Worm (Caenorhabditis elegans): ENCODE results near the gene ZK666.14.

The ZK666.14 gene

DNA sequence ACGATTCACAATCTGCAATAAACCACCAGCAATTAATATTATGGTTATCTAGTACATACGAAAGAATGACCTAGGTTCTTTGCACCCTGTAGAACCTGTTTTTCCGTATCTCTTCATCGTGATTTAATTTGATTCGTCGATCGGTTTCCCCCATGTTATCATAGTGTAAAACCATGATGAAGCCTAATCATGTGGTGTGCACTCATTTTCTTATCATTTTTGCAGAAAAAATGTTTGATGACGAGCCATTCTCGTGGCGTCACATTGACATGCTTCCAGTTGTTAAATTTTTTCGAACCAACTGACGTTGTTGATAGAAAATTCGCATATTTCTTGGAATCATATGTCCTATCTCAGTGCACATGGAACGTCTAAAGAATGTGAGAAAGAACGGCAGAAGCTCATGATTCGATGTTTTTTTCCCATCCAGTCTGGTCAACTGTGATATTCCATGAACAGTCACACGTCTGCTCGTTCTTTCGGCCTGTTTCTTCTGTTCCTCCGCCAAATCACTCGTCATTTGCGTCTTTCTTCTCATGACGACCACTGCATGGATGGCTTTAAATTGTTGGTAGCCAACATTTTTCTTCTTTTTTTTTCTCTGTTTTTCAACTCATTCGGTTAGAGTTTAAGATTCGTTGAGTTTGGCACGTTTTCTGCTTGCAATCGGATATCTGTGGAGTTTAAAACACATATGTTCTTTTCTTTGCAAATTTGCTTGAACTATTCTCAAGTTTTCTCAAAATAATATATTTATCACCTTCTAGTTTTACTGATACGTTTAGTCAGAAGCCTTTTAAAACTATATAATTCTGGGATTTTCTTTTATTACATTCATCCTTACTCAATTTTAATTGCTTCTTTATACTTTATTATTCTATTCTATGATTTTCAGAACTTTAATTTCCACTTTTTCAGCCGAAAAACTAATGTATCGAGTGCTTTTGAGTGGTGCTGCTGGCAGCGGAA is 46.9 kb upstream of the ZK666.14 start, which contains the start of gene ZK673.2 (continued):
- no peak for TF ChIP-seq R02D3.7 (tag; optimal IDR thresholded peaks at IDR 0.05)
- TF ChIP-seq elt-2 (tag; optimal IDR thresholded peaks at IDR 0.05): peak; percentile 95
- peak; percentile 28 for TF ChIP-seq nfya-1 (tag; optimal IDR thresholded peaks at IDR 0.05; ENCODE audit: insufficient read depth)
- peak; percentile 91 for TF ChIP-seq ama-1 (optimal IDR thresholded peaks at IDR 0.05)
- no peak for TF ChIP-seq snpc-4 (tag; optimal IDR thresholded peaks at IDR 0.05)
- no peak for TF ChIP-seq fkh-2 (tag; optimal IDR thresholded peaks at IDR 0.05)
- no peak for TF ChIP-seq fos-1 (tag; optimal IDR thresholded peaks at IDR 0.05)
- peak; percentile 75 for TF ChIP-seq nhr-25 (tag; optimal IDR thresholded peaks at IDR 0.05)
- TF ChIP-seq ztf-4 (tag; optimal IDR thresholded peaks at IDR 0.05): no peak
- TF ChIP-seq sea-2 (GFP tag; optimal IDR thresholded peaks at IDR 0.05): no peak
- no peak for TF ChIP-seq nhr-76 (tag; optimal IDR thresholded peaks at IDR 0.05)
- TF ChIP-seq nhr-11 (tag; optimal IDR thresholded peaks at IDR 0.05): peak; percentile 10
- TF ChIP-seq zag-1 (tag; optimal IDR thresholded peaks at IDR 0.05): no peak
- TF ChIP-seq skn-1 (tag; optimal IDR thresholded peaks at IDR 0.05): no peak
- TF ChIP-seq egl-27 (tag; optimal IDR thresholded peaks at IDR 0.05): no peak

DNA sequence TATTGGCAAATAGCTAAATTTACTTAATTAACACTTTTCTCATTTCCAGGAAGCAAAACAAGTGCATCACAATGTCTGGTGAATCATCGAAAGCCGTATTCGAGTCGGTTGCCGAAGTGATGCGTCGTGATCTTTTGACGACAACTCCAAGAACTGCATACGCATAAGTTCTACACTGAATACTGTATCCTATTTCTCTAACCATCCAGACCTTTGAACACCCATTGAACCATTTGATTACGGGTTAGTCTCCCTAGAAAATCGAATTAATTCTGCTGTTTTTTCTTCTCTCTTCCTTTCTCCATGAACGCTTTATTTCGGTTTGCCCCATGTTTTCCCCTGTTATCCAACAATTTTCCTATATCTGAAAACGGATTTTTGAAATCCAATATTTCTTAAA is 44.9 kb upstream of the ZK666.14 start, which contains the start of gene lin-56:
TSS of gene lin-56 (plus strand) at position 301 of the 400 bp plus-strand sequence.
- TF ChIP-seq pha-4 (tag; optimal IDR thresholded peaks at IDR 0.05): no peak

DNA sequence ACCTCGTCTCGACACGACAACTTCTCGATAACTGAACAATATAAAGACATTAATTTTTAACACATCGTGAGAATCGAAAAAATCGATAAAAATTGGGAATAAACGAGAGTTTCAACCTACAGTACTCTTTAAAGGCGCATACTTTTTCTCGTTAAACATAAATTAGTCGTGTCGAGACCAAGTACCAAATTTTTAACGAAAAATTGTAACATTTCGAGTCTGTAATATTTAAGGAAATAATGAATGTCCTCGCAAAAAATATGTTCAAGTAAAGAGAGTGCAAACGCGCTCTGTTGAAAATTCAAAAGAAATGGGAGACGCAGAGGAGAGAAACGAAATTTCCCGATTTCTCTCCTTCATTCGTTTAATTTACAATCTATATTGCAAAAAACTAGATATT is 44.2 kb upstream of the ZK666.14 start:
- TF ChIP-seq lsy-12 (tag; optimal IDR thresholded peaks at IDR 0.05): peak; percentile 62
- peak; percentile 25 for TF ChIP-seq elt-2 (tag; optimal IDR thresholded peaks at IDR 0.05)
- peak; percentile 58 for TF ChIP-seq ztf-4 (tag; optimal IDR thresholded peaks at IDR 0.05)
- TF ChIP-seq ZK546.5 (tag; optimal IDR thresholded peaks at IDR 0.05): no peak
- TF ChIP-seq jun-1 (tag; optimal IDR thresholded peaks at IDR 0.05): peak; percentile 48
- TF ChIP-seq ceh-28 (tag; optimal IDR thresholded peaks at IDR 0.05): peak; percentile 30
- peak; percentile 86 for TF ChIP-seq ama-1 (optimal IDR thresholded peaks at IDR 0.05)
- TF ChIP-seq nhr-43 (tag; optimal IDR thresholded peaks at IDR 0.05; ENCODE audit: poor library complexity, severe bottlenecking): peak; percentile 55
- TF ChIP-seq snpc-4 (tag; optimal IDR thresholded peaks at IDR 0.05): no peak
- peak; percentile 55 for TF ChIP-seq pha-4 (tag; optimal IDR thresholded peaks at IDR 0.05)

DNA sequence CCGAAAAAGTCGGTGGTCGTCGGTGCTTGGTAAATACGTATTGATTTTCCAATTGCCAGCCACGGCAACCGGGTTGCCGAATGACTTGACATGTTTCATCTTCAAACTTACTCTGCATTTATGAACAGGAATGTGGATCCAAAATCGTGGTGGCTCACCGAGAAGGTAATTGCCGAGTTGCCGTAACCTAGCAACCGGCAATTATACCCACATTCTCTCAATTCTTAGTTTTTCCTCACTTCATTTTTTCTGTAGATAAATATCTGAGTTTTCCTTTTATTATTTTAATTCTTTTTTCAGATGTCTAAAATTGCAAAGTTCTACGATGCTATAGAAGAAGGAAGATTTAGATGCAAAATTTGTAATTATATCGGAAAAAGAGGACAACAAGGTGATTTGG is 41.9 kb upstream of the ZK666.14 start, which contains the start of gene ZK673.4:
TSS of gene ZK673.4 (plus strand) at position 301 of the 400 bp plus-strand sequence.
- TF ChIP-seq pha-4 (tag; optimal IDR thresholded peaks at IDR 0.05) (no peak), tbx-2 (tag; optimal IDR thresholded peaks at IDR 0.05) (no peak), unc-39 (tag; optimal IDR thresholded peaks at IDR 0.05) (no peak), pqm-1 (tag; optimal IDR thresholded peaks at IDR 0.05) (no peak), nhr-77 (tag; optimal IDR thresholded peaks at IDR 0.05) (no peak), nhr-25 (tag; optimal IDR thresholded peaks at IDR 0.05) (no peak), mml-1 (tag; optimal IDR thresholded peaks at IDR 0.05) (no peak), ceh-28 (tag; optimal IDR thresholded peaks at IDR 0.05) (no peak), nhr-12 (tag; optimal IDR thresholded peaks at IDR 0.05) (no peak), nhr-237 (tag; optimal IDR thresholded peaks at IDR 0.05) (no peak), daf-12 (tag; optimal IDR thresholded peaks at IDR 0.05) (no peak), snpc-4 (tag; optimal IDR thresholded peaks at IDR 0.05) (no peak)

DNA sequence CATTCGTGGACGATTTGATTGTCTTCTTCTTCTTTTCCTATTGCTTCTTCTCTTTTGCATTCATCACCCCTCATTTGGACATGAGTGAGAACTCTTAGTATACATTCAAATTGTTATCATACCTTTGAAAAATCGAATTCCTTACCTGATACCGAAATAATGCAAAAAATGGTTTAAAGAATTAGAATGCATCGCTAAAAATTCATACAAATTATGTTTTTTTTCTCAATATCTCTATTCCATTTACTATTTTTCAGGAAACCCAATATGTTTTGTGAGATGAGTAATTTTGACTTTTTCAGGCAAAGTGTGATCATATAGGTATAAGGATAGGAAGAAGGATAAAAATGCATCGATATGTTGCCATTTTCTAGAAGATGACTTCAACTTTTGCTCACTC is 37.6 kb upstream of the ZK666.14 start, which contains the start of gene ZK673.11:
TSS of gene ZK673.11 (plus strand) at position 301 of the 400 bp plus-strand sequence.
- no peak for TF ChIP-seq ama-1 (optimal IDR thresholded peaks at IDR 0.05)
- TF ChIP-seq fkh-2 (tag; optimal IDR thresholded peaks at IDR 0.05): no peak
- TF ChIP-seq ztf-11 (tag; optimal IDR thresholded peaks at IDR 0.05): no peak
- no peak for TF ChIP-seq unc-39 (tag; optimal IDR thresholded peaks at IDR 0.05)
- TF ChIP-seq nhr-25 (tag; optimal IDR thresholded peaks at IDR 0.05): no peak
- TF ChIP-seq ceh-9 (tag; optimal IDR thresholded peaks at IDR 0.05): no peak
- TF ChIP-seq ZK546.5 (tag; optimal IDR thresholded peaks at IDR 0.05): no peak
- no peak for TF ChIP-seq R02D3.7 (tag; optimal IDR thresholded peaks at IDR 0.05)
- no peak for TF ChIP-seq daf-12 (tag; optimal IDR thresholded peaks at IDR 0.05)
- TF ChIP-seq nhr-43 (tag; optimal IDR thresholded peaks at IDR 0.05; ENCODE audit: poor library complexity, severe bottlenecking): no peak
- TF ChIP-seq fos-1 (tag; optimal IDR thresholded peaks at IDR 0.05): no peak
- TF ChIP-seq nhr-76 (tag; optimal IDR thresholded peaks at IDR 0.05): no peak
- TF ChIP-seq pqm-1 (tag; optimal IDR thresholded peaks at IDR 0.05): no peak
- TF ChIP-seq lin-39 (tag; optimal IDR thresholded peaks at IDR 0.05): no peak
- TF ChIP-seq eor-1 (tag; optimal IDR thresholded peaks at IDR 0.05): no peak

Data from whole organism, L3 larva.